Worm (Caenorhabditis elegans) whole organism, L2 larva: ENCODE measurements around the gene ddx-17.

Experiments
- C34F6.9 ChIP-seq: fragments of 150-350 bp; optimal IDR thresholded peaks from 2 replicates; lab custom pipeline; 2014; ENCODE audit warnings: missing biosample characterization, missing genetic modification characterization
- F13H6.1 ChIP-seq: sonication (generic microtip); optimal IDR thresholded peaks from 2 replicates; lab custom pipeline; 2016; ENCODE audit warnings: missing genetic modification characterization, missing compliant biosample characterization
- ZK546.5 ChIP-seq: sonication (generic microtip); optimal IDR thresholded peaks from 2 replicates; lab custom pipeline; 2017; ENCODE audit warnings: missing biosample characterization, missing genetic modification characterization
- alr-1 ChIP-seq: fragments of 150-350 bp; optimal IDR thresholded peaks from 2 replicates; lab custom pipeline; 2014; ENCODE audit warnings: missing biosample characterization, missing genetic modification characterization
- aly-2 ChIP-seq: fragments of 150-350 bp; optimal IDR thresholded peaks from 2 replicates; lab custom pipeline; 2014; ENCODE audit warnings: missing biosample characterization, missing genetic modification characterization
- ama-1 ChIP-seq: fragments of 150-350 bp; optimal IDR thresholded peaks from 2 replicates; lab custom pipeline; 2018; ENCODE audit warnings: inconsistent platforms
- blmp-1 ChIP-seq: sonication (generic microtip); optimal IDR thresholded peaks from 2 replicates; lab custom pipeline; 2017; ENCODE audit warnings: missing genetic modification characterization, mild to moderate bottlenecking, missing compliant biosample characterization, antibody characterized with exemption, moderate library complexity; ENCODE audit not compliant: insufficient read depth
- ceh-16 ChIP-seq: fragments of 150-350 bp; optimal IDR thresholded peaks from 2 replicates; lab custom pipeline; 2014; ENCODE audit warnings: missing biosample characterization, missing genetic modification characterization
- crh-2 ChIP-seq: sonication (generic microtip); optimal IDR thresholded peaks from 2 replicates; lab custom pipeline; 2017; ENCODE audit warnings: missing biosample characterization, missing genetic modification characterization
- dmd-4 ChIP-seq: sonication (generic microtip); optimal IDR thresholded peaks from 2 replicates; lab custom pipeline; 2017; ENCODE audit warnings: missing biosample characterization, missing genetic modification characterization
- egl-27 ChIP-seq: sonication (generic microtip); optimal IDR thresholded peaks from 3 replicates; lab custom pipeline; 2017; ENCODE audit warnings: missing biosample characterization, missing genetic modification reagents, missing genetic modification characterization
- elt-3 ChIP-seq: sonication (generic microtip); optimal IDR thresholded peaks from 2 replicates; lab custom pipeline; 2017; ENCODE audit warnings: missing biosample characterization, missing genetic modification characterization
- fos-1 ChIP-seq: fragments of 150-350 bp; optimal IDR thresholded peaks from 2 replicates; lab custom pipeline; 2014; ENCODE audit warnings: missing biosample characterization, missing genetic modification characterization
- lin-11 ChIP-seq: fragments of 150-350 bp; sonication (generic microtip); optimal IDR thresholded peaks from 2 replicates; lab custom pipeline; 2014; ENCODE audit warnings: missing biosample characterization, missing genetic modification characterization, inconsistent platforms, mixed read lengths
- lin-13 ChIP-seq: fragments of 150-350 bp; optimal IDR thresholded peaks from 2 replicates; lab custom pipeline; 2014; ENCODE audit warnings: missing biosample characterization, missing genetic modification reagents, missing genetic modification characterization
- lin-39 ChIP-seq: fragments of 150-350 bp; optimal IDR thresholded peaks from 2 replicates; lab custom pipeline; 2014; ENCODE audit warnings: missing biosample characterization, missing genetic modification reagents, missing genetic modification characterization
- lsy-2 ChIP-seq, 2 experiments: fragments of 150-350 bp in 1 of 2; sonication (generic microtip) in 1 of 2; optimal IDR thresholded peaks; 2 replicates each; lab custom pipeline; 2014 to 2017; ENCODE audit warnings: missing biosample characterization in 2 of 2, missing genetic modification characterization in 2 of 2
- mbf-1 ChIP-seq: sonication (generic microtip); optimal IDR thresholded peaks from 2 replicates; lab custom pipeline; 2017; ENCODE audit warnings: missing biosample characterization, missing genetic modification characterization
- mdl-1 ChIP-seq, 2 experiments: fragments of 150-350 bp in 1 of 2; sonication (generic microtip) in 1 of 2; optimal IDR thresholded peaks; 2 replicates each; lab custom pipeline; 2017; ENCODE audit warnings: missing biosample characterization in 2 of 2, missing genetic modification characterization in 2 of 2
- nhr-10 ChIP-seq: sonication (generic microtip); optimal IDR thresholded peaks from 2 replicates; lab custom pipeline; 2017; ENCODE audit warnings: missing biosample characterization, missing genetic modification characterization
- nhr-129 ChIP-seq: fragments of 150-350 bp; optimal IDR thresholded peaks from 2 replicates; lab custom pipeline; 2014; ENCODE audit warnings: missing biosample characterization, missing genetic modification characterization
- nhr-23 ChIP-seq: fragments of 150-350 bp; optimal IDR thresholded peaks from 2 replicates; lab custom pipeline; 2014; ENCODE audit warnings: missing biosample characterization, missing genetic modification reagents, missing genetic modification characterization
- nhr-237 ChIP-seq: fragments of 150-350 bp; optimal IDR thresholded peaks from 2 replicates; lab custom pipeline; 2014; ENCODE audit warnings: missing biosample characterization, missing genetic modification characterization
- nhr-25 ChIP-seq: fragments of 150-350 bp; sonication (generic microtip); optimal IDR thresholded peaks from 3 replicates; lab custom pipeline; 2014; ENCODE audit warnings: missing biosample characterization, missing genetic modification characterization
- nhr-6 ChIP-seq: fragments of 150-350 bp; optimal IDR thresholded peaks from 2 replicates; lab custom pipeline; 2014; ENCODE audit warnings: missing biosample characterization, missing genetic modification characterization
- peb-1 ChIP-seq: fragments of 150-350 bp; optimal IDR thresholded peaks from 2 replicates; lab custom pipeline; 2014; ENCODE audit warnings: missing biosample characterization, missing genetic modification characterization
- sma-3 ChIP-seq: sonication (generic microtip); optimal IDR thresholded peaks from 2 replicates; lab custom pipeline; 2016; ENCODE audit warnings: missing genetic modification reagents, missing genetic modification characterization, missing compliant biosample characterization
- sma-9 ChIP-seq, 2 experiments: fragments of 150-350 bp in 1 of 2; sonication (generic microtip) in 1 of 2; optimal IDR thresholded peaks; 2 replicates each; lab custom pipeline; 2014 to 2016; ENCODE audit warnings: missing genetic modification characterization in 2 of 2, mild to moderate bottlenecking in 1 of 2, missing biosample characterization in 1 of 2, missing compliant biosample characterization in 1 of 2, missing genetic modification reagents in 1 of 2, moderate library complexity in 1 of 2
- unc-39 ChIP-seq: fragments of 150-350 bp; optimal IDR thresholded peaks from 2 replicates; lab custom pipeline; 2014; ENCODE audit warnings: missing biosample characterization, missing genetic modification characterization
- unc-55 ChIP-seq: fragments of 150-350 bp; sonication (generic microtip); optimal IDR thresholded peaks from 3 replicates; lab custom pipeline; 2014; ENCODE audit warnings: missing biosample characterization, missing genetic modification reagents, missing genetic modification characterization
- unc-62 ChIP-seq: fragments of 150-350 bp; optimal IDR thresholded peaks from 2 replicates; lab custom pipeline; 2014; ENCODE audit warnings: missing biosample characterization, missing genetic modification reagents, missing genetic modification characterization
- zag-1 ChIP-seq: fragments of 150-350 bp; optimal IDR thresholded peaks from 2 replicates; lab custom pipeline; 2014; ENCODE audit warnings: missing biosample characterization, missing genetic modification characterization
- ztf-11 ChIP-seq: sonication (generic microtip); optimal IDR thresholded peaks from 2 replicates; lab custom pipeline; 2017; ENCODE audit warnings: missing biosample characterization, missing genetic modification characterization
- ztf-4 ChIP-seq: fragments of 150-350 bp; optimal IDR thresholded peaks from 2 replicates; lab custom pipeline; 2014; ENCODE audit warnings: missing biosample characterization, missing genetic modification characterization

Gene ddx-17

DNA sequence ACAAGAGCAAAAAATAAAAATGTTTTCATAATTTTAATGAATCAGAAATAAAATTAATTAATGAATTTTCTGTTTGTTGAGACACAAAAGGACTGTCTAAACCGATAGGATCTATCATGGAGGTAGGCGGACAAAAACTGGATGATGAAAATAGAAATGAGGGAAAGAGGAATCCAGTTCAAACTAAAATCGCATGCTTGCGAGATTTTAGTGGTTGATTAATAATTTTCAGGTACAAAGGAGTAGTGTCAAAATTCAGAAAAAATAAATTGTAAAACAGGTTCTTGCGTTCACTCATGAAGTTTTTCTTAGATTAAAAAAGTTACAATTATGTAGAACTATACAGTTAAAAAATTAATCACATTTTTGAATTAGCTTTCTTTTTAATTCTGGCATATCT is 15.5 kb upstream of the ddx-17 start, which contains the start of gene T08G5.3:
Gene T08G5.3, minus strand, starts transcription at position 101 of the 400 bp plus-strand sequence.
- TF ChIP-seq nhr-6 (no peak), F13H6.1 (no peak), lin-13 (GFP tag; lab: Kevin White, UChicago) (no peak), ztf-11 (tag; lab: Kevin White, UChicago) (no peak), aly-2 (tag; lab: Kevin White, UChicago) (no peak), dmd-4 (no peak), ceh-16 (tag; lab: Kevin White, UChicago) (no peak), nhr-129 (tag; lab: Kevin White, UChicago) (no peak), ama-1 (no peak), unc-39 (tag; lab: Kevin White, UChicago) (no peak), peb-1 (tag; lab: Kevin White, UChicago) (no peak)
- TF ChIP-seq, all 48 proteins: peak for 0

DNA sequence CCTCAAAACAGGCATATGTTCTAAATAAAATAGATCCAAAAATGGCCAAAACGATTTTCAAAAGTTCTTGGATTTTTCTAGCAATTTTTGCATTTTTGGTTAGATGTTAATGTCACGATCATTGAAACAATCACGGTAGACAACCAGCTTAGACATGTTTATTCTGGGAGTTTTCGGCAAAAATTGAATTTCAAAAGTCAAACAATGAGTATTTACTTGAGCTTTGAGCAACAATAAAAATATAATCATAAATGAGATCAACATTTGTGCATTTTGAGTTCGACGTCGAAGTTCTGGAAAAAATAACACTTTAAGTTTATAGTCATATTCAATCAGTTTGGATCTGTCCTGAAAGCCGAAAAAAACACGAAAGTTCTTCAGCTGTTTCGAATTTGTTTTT is 14.3 kb upstream of the ddx-17 start, which contains the start of gene T08G5.2:
Gene T08G5.2, minus strand, starts transcription at position 101 of the 400 bp plus-strand sequence.
- TF ChIP-seq nhr-25 (tag; lab: Kevin White, UChicago) (no peak), nhr-23 (tag; lab: Kevin White, UChicago) (no peak)

DNA sequence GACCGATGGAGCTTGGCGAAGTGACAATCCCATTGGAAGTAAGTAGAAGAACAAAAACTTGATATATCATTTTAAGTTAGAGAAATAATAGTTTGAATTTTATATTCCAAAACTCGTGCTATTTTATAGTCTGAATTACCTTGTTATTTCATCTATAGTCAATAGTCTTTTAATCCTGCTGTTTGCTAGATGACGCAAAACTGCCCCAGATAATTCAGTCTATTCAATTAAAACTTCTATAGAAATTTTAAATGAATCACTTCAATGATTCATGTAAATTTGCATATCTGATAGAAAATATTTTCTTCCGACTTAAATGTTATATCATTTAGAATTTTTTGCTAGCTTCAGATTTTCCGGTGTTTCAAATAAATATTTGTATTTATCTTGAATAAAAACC is 11.2 kb upstream of the ddx-17 start, which contains the start of gene T08G5.15:
Gene T08G5.15, minus strand, starts transcription at position 101 of the 400 bp plus-strand sequence.
- no peak for TF ChIP-seq ZK546.5 (tag; lab: Kevin White, UChicago)
- TF ChIP-seq crh-2 (tag; lab: Kevin White, UChicago), result no peak
- no peak for TF ChIP-seq mbf-1 (tag; lab: Kevin White, UChicago)
- TF ChIP-seq peb-1 (tag; lab: Kevin White, UChicago), result no peak
- no peak for TF ChIP-seq nhr-237 (tag; lab: Kevin White, UChicago)

DNA sequence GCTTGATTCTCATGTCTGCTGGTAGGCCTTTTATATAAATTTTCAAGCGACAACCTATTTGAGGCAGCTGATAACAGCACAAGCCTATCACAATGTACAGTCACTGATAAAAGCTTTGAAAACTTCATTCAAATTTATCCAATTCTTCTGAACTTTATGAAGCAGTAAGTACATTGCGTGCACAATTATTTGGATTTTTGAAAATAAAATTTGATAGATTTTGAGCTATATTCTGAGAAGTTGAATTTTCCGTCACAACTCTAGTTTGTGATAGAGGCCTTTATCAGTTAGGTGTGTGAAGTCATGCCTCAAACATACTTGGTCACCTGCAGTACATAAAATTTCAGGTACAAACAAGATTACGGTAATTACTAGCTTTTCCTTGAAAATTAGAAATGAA is 6.8 kb upstream of the ddx-17 start, which contains the start of the genes mtl-2 and T08G5.1:
Gene mtl-2, minus strand, starts transcription at position 34 of the 400 bp plus-strand sequence.
Gene T08G5.1, plus strand, starts transcription at position 127 of the 400 bp plus-strand sequence.
- TF ChIP-seq lsy-2 (tag; optimal IDR thresholded peaks at IDR 0.05; lab: Kevin White, UChicago), result no peak
- TF ChIP-seq alr-1 (tag; lab: Kevin White, UChicago), result no peak
- TF ChIP-seq fos-1 (tag; lab: Kevin White, UChicago), result peak; percentile 48
- TF ChIP-seq lin-39 (tag; lab: Kevin White, UChicago), result no peak
- TF ChIP-seq nhr-10 (tag; lab: Kevin White, UChicago), result no peak
- no peak for TF ChIP-seq unc-55

DNA sequence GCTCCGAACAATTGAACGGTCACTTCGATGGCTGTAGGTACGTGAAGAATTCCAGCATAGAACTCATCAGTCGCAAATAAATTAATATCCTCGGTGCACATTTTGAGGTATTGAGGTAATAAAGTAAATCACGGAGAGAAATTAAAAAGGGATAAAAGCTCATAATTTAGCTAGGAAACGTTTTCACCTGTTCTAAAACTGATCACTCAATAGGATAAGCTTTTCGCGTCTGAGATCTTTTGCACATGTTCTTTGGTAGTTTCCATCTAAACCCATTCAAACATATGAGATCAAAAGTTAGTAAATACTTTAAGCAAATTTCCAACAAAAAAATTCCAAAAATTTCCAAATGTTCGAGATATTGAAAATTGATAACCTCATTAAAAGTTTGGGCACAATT is 5.6 kb upstream of the ddx-17 start, which contains the start of gene srh-308:
Gene srh-308, minus strand, starts transcription at position 101 of the 400 bp plus-strand sequence.
- TF ChIP-seq nhr-10 (tag; lab: Kevin White, UChicago) (no peak), zag-1 (tag; lab: Kevin White, UChicago) (no peak), egl-27 (tag; lab: Kevin White, UChicago) (no peak), C34F6.9 (no peak), lin-11 (tag; lab: Kevin White, UChicago) (no peak), unc-39 (tag; lab: Kevin White, UChicago) (no peak), unc-62 (no peak), unc-55 (no peak), ztf-4 (no peak), crh-2 (tag; lab: Kevin White, UChicago) (no peak), nhr-129 (tag; lab: Kevin White, UChicago) (no peak), mdl-1 (tag; optimal IDR thresholded peaks at IDR 0.05; lab: Kevin White, UChicago) (no peak), elt-3 (tag; lab: Kevin White, UChicago) (no peak), blmp-1 (tag; lab: Kevin White, UChicago) (no peak), sma-3 (GFP tag; lab: Kevin White, UChicago) (no peak), sma-9 (GFP tag; optimal IDR thresholded peaks at IDR 0.05; lab: Kevin White, UChicago) (no peak), sma-9 (tag; optimal IDR thresholded peaks at IDR 0.05; lab: Kevin White, UChicago) (no peak), F13H6.1 (no peak), ama-1 (no peak)
